Worm (Caenorhabditis elegans) whole organism, L1 larva: ENCODE results near the gene C34C12.1.

Experiments used
- C04F5.9 ChIP-seq: sonication (generic microtip); optimal IDR thresholded peaks from 2 replicates; lab custom pipeline; 2016; ENCODE audit warnings: missing genetic modification characterization, missing compliant biosample characterization
- F16B12.6 ChIP-seq: fragments of 150-350 bp; optimal IDR thresholded peaks from 2 replicates; lab custom pipeline; 2014; ENCODE audit warnings: missing biosample characterization, missing genetic modification characterization
- aly-2 ChIP-seq: fragments of 150-350 bp; optimal IDR thresholded peaks from 2 replicates; lab custom pipeline; 2014; ENCODE audit warnings: missing biosample characterization, missing genetic modification characterization
- blmp-1 ChIP-seq: fragments of 150-350 bp; optimal IDR thresholded peaks from 2 replicates; lab custom pipeline; 2014; ENCODE audit warnings: missing biosample characterization, missing genetic modification characterization
- ceh-63 ChIP-seq: fragments of 200-800 bp; sonication (Bioruptor generic); optimal IDR thresholded peaks from 2 replicates; lab custom pipeline; 2018; ENCODE audit warnings: mild to moderate bottlenecking, missing genetic modification characterization, missing compliant biosample characterization
- dpl-1 ChIP-seq, 3 experiments: fragments of 150-350 bp in 2 of 3; sonication (generic microtip) in 1 of 3; optimal IDR thresholded peaks; 2 replicates each; lab custom pipeline; 2014 to 2017; ENCODE audit warnings: missing biosample characterization in 3 of 3, missing genetic modification characterization in 3 of 3, missing genetic modification reagents in 3 of 3
- efl-1 ChIP-seq, 4 experiments: fragments of 150-350 bp; optimal IDR thresholded peaks in 3 of 4; peaks in 1 of 4; 1 replicate in 1 of 4; 2 replicates in 3 of 4; lab custom pipeline; 2014; ENCODE audit warnings: missing biosample characterization in 2 of 4, missing genetic modification characterization in 2 of 4, missing genetic modification reagents in 2 of 4
- efl-3 ChIP-seq: fragments of 200-800 bp; sonication (Bioruptor generic); optimal IDR thresholded peaks from 2 replicates; lab custom pipeline; 2018; ENCODE audit warnings: mild to moderate bottlenecking, missing genetic modification characterization, missing compliant biosample characterization
- egl-13 ChIP-seq: sonication (generic microtip); optimal IDR thresholded peaks from 2 replicates; lab custom pipeline; 2016; ENCODE audit warnings: missing genotype, missing genetic modification reagents, missing genetic modification characterization, missing compliant biosample characterization
- elt-3 ChIP-seq, 6 experiments: fragments of 150-350 bp in 1 of 6; sonication (generic microtip); optimal IDR thresholded peaks; 2 replicates each; lab custom pipeline; 2017 to 2018; ENCODE audit warnings: missing biosample characterization in 6 of 6, missing genetic modification characterization in 6 of 6, inconsistent platforms in 1 of 6
- ets-5 ChIP-seq: fragments of 200-800 bp; sonication (Bioruptor generic); IDR thresholded peaks from 2 replicates; pipeline ENCODE4 v1.3.6; 2022; ENCODE audit warnings: missing genetic modification characterization, missing compliant biosample characterization
- fkh-4 ChIP-seq: sonication (generic microtip); optimal IDR thresholded peaks from 2 replicates; lab custom pipeline; 2016; ENCODE audit warnings: missing compliant biosample characterization, missing genetic modification characterization, borderline replicate concordance
- fkh-8 ChIP-seq: sonication (generic microtip); optimal IDR thresholded peaks from 2 replicates; lab custom pipeline; 2016; ENCODE audit warnings: mild to moderate bottlenecking, missing genetic modification characterization, missing compliant biosample characterization
- fos-1 ChIP-seq: fragments of 150-350 bp; optimal IDR thresholded peaks from 2 replicates; lab custom pipeline; 2014; ENCODE audit warnings: missing biosample characterization, missing genetic modification characterization
- hlh-4 ChIP-seq: sonication (generic microtip); optimal IDR thresholded peaks from 2 replicates; lab custom pipeline; 2016; ENCODE audit warnings: mild to moderate bottlenecking, missing genetic modification characterization, missing compliant biosample characterization
- jun-1 ChIP-seq: fragments of 150-350 bp; optimal IDR thresholded peaks from 2 replicates; lab custom pipeline; 2014; ENCODE audit warnings: missing biosample characterization, missing genetic modification reagents, missing genetic modification characterization
- lin-15B ChIP-seq: fragments of 150-350 bp; sonication (generic microtip); optimal IDR thresholded peaks from 3 replicates; lab custom pipeline; 2014; ENCODE audit warnings: missing biosample characterization, missing genetic modification characterization
- lin-35 ChIP-seq, 2 experiments: fragments of 150-350 bp; optimal IDR thresholded peaks; 2 replicates each; lab custom pipeline; 2014; ENCODE audit warnings: missing biosample characterization in 2 of 2, missing genetic modification characterization in 2 of 2, missing genetic modification reagents in 2 of 2
- nhr-11 ChIP-seq: fragments of 150-350 bp; optimal IDR thresholded peaks from 2 replicates; lab custom pipeline; 2014; ENCODE audit warnings: missing biosample characterization, missing genetic modification characterization
- nhr-28 ChIP-seq: fragments of 150-350 bp; optimal IDR thresholded peaks from 2 replicates; lab custom pipeline; 2014; ENCODE audit warnings: missing biosample characterization, missing genetic modification characterization
- nhr-76 ChIP-seq: sonication (generic microtip); optimal IDR thresholded peaks from 2 replicates; lab custom pipeline; 2017; ENCODE audit warnings: missing biosample characterization, missing genetic modification characterization
- nhr-85 ChIP-seq: sonication (generic microtip); peaks from one replicate; lab custom pipeline; 2016; ENCODE audit warnings: missing genetic modification characterization, inconsistent platforms, missing compliant biosample characterization
- pag-3 ChIP-seq: sonication (generic microtip); optimal IDR thresholded peaks from 2 replicates; lab custom pipeline; 2017; ENCODE audit warnings: missing genetic modification characterization, mild to moderate bottlenecking, missing compliant biosample characterization, antibody characterized with exemption, borderline replicate concordance; ENCODE audit not compliant: insufficient read depth
- skn-1 ChIP-seq: fragments of 150-350 bp; optimal IDR thresholded peaks from 2 replicates; lab custom pipeline; 2014; ENCODE audit warnings: missing biosample characterization, missing genetic modification characterization
- tlp-1 ChIP-seq: fragments of 150-350 bp; optimal IDR thresholded peaks from 2 replicates; lab custom pipeline; 2014; ENCODE audit warnings: missing biosample characterization, missing genetic modification characterization
- unc-130 ChIP-seq: fragments of 150-350 bp; optimal IDR thresholded peaks from 2 replicates; lab custom pipeline; 2017; ENCODE audit warnings: missing biosample characterization, missing genetic modification characterization, inconsistent platforms
- unc-62 ChIP-seq: fragments of 150-350 bp; optimal IDR thresholded peaks from 2 replicates; lab custom pipeline; 2014; ENCODE audit warnings: missing biosample characterization, missing genetic modification reagents, missing genetic modification characterization
- unc-86 ChIP-seq: sonication (generic microtip); optimal IDR thresholded peaks from 2 replicates; lab custom pipeline; 2016; ENCODE audit warnings: missing genetic modification characterization, missing compliant biosample characterization
- vab-15 ChIP-seq: sonication (generic microtip); optimal IDR thresholded peaks from 2 replicates; lab custom pipeline; 2017; ENCODE audit warnings: missing genotype, mild to moderate bottlenecking, missing genetic modification characterization, missing compliant biosample characterization
- zag-1 ChIP-seq: fragments of 150-350 bp; optimal IDR thresholded peaks from 2 replicates; lab custom pipeline; 2014; ENCODE audit warnings: missing biosample characterization, missing genetic modification characterization
- ztf-11 ChIP-seq, 2 experiments: sonication (generic microtip); optimal IDR thresholded peaks; 2 replicates each; lab custom pipeline; 2016 to 2017; ENCODE audit warnings: missing genetic modification characterization in 2 of 2, missing biosample characterization in 1 of 2, missing compliant biosample characterization in 1 of 2

C34C12.1 gene

ce11 chrIII:3482291-3482690, 28.1 kb downstream of the C34C12.1 start, which contains the start of gene C34C12.6:
TSS of gene C34C12.6 (plus strand) at chrIII:3482591.
- TF ChIP-seq efl-3 (GFP tag; lab: Kevin White, UChicago) (no peak), nhr-85 (tag; lab: Kevin White, UChicago) (peak; percentile 46)

ce11 chrIII:3484995-3485394, 30.9 kb downstream of the C34C12.1 start:
- TF ChIP-seq tlp-1 (tag; lab: Kevin White, UChicago) (no peak), nhr-28 (tag; lab: Kevin White, UChicago) (no peak), efl-1 (optimal IDR thresholded peaks at IDR 0.05; lab: Kevin White, UChicago) (no peak), efl-1 (GFP tag; optimal IDR thresholded peaks at IDR 0.05 in 1 of 2; lab: Kevin White, UChicago) (peak in 1 of 2 experiments; percentile 2), nhr-85 (tag; lab: Kevin White, UChicago) (peak; percentile 61)

ce11 chrIII:3486055-3486454, 31.9 kb downstream of the C34C12.1 start:
- TF ChIP-seq nhr-11 (tag; lab: Kevin White, UChicago) (no peak), fos-1 (tag; lab: Kevin White, UChicago) (no peak), fkh-8 (no peak), F16B12.6 (tag; lab: Kevin White, UChicago) (no peak), skn-1 (tag; lab: Kevin White, UChicago) (no peak), fkh-4 (tag; lab: Kevin White, UChicago) (no peak), vab-15 (tag; lab: Kevin White, UChicago) (no peak), ets-5 (no peak), ztf-11 (tag; optimal IDR thresholded peaks at IDR 0.05; lab: Kevin White, UChicago) (no peak), unc-86 (tag; lab: Kevin White, UChicago) (no peak), nhr-76 (tag; lab: Kevin White, UChicago) (no peak), zag-1 (tag; lab: Kevin White, UChicago) (no peak)

DNA sequence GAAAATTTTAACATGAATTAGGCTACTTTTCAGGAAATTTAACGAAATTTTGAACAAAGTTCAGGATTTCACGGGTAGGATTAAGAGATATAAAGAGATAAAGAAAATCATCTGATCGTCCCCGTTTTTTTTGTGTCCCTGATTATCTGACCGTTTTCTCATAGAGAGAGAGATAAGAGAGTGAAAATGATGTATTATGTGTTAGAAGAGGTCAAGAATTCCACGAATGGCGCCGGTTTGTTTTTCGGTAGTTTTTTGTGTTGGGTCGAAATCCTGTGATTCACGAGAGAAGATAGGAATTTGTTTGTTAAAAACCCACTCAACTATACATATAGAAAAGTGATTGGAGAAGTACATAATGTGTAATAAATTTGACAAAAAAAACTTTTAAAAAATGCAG, 33.0 kb downstream of the C34C12.1 start:
- TF ChIP-seq egl-13 (tag; lab: Kevin White, UChicago), result no peak
- TF ChIP-seq elt-3 (tag; optimal IDR thresholded peaks at IDR 0.05; lab: Kevin White, UChicago), result peak in 1 of 6 experiments; percentile 62
- no peak for TF ChIP-seq unc-130 (tag; lab: Kevin White, UChicago)
- TF ChIP-seq blmp-1, result peak; percentile 92

DNA sequence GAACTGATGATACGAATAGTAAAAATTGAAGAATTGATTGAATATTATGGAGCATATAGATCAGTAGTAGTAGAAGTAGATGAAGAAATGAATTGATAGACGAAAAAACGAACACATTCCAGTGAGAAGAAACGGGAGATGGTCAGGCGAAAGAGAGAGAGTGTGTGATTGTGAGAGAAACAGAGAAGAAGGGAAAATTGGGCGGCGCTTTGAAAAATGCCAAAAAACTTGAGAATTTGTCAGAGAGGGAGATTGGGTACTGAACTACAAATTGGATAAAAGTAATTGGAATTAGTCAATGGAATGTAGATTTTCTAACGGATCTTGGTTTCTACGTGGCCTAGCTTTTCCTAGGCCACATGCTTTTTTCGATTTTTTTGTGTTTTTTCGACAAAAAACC, 34.1 kb downstream of the C34C12.1 start, which contains the start of gene C34C12.7:
TSS of gene C34C12.7 (minus strand) at position 118 of the 400 bp plus-strand sequence.
- peak in 1 of 2 experiments; percentile 35 for TF ChIP-seq lin-35 (GFP tag; optimal IDR thresholded peaks at IDR 0.05; lab: Kevin White, UChicago)
- TF ChIP-seq unc-62 (GFP tag; lab: Kevin White, UChicago), result no peak
- no peak for TF ChIP-seq efl-1 (optimal IDR thresholded peaks at IDR 0.05; lab: Kevin White, UChicago)
- peak; percentile 50 to 91 for TF ChIP-seq efl-1 (GFP tag; optimal IDR thresholded peaks at IDR 0.05 in 1 of 2; lab: Kevin White, UChicago)
- TF ChIP-seq dpl-1 (GFP tag; optimal IDR thresholded peaks at IDR 0.05; lab: Kevin White, UChicago), result peak in 1 of 3 experiments; percentile 10

ce11 chrIII:3493138-3493537, 39.0 kb downstream of the C34C12.1 start, which contains the start of gene gly-14:
TSS of gene gly-14 (minus strand) at chrIII:3493238.
- TF ChIP-seq aly-2 (tag; lab: Kevin White, UChicago) (no peak), hlh-4 (no peak), ets-5 (no peak), unc-130 (tag; lab: Kevin White, UChicago) (no peak), jun-1 (tag; lab: Kevin White, UChicago) (no peak), ztf-11 (tag; optimal IDR thresholded peaks at IDR 0.05; lab: Kevin White, UChicago) (no peak), C04F5.9 (tag; lab: Kevin White, UChicago) (no peak), ceh-63 (no peak), nhr-28 (tag; lab: Kevin White, UChicago) (no peak), lin-15B (no peak), nhr-85 (tag; lab: Kevin White, UChicago) (no peak), pag-3 (tag; lab: Kevin White, UChicago) (no peak)
